Worm (Caenorhabditis elegans): ENCODE data around the gene F08F3.1.
A peak's percentile ranks its signal among the peaks of the same experiment; 100 is the strongest.

Gene F08F3.1

DNA sequence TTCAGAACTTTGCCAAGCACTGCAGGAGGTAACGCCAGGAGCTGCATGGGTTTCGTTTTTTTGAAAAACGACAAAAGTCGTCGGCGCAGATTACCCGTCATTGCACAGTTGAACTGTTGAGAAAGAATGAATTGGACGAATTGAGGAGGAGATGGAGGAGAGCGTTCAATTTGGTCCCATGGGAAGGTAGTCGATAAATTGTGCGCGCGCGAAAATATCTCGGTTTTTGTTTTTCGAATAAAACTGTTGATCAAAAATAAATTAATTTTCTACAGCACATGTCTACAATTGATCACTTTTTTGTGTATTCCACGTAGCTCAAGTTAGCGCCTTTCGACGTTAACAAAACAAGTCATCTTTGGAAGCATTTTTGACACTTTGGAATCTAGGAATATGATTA, 26.0 kb upstream of the F08F3.1 start, which contains the start of gene F08F3.6:
F08F3.6 (minus strand) TSS at position 153 of the 400 bp plus-strand sequence.
- no peak for TF ChIP-seq nhr-2 (tag; optimal IDR thresholded peaks at IDR 0.05)
- no peak for TF ChIP-seq ceh-43 (GFP tag; optimal IDR thresholded peaks at IDR 0.05)
- no peak for TF ChIP-seq ceh-83 (GFP tag; optimal IDR thresholded peaks at IDR 0.05)
- no peak for TF ChIP-seq elt-1 (tag; optimal IDR thresholded peaks at IDR 0.05; ENCODE audit: borderline replicate concordance, insufficient read depth)
- TF ChIP-seq nhr-237 (tag; optimal IDR thresholded peaks at IDR 0.05), result no peak
- no peak for TF ChIP-seq unc-62 (GFP tag; optimal IDR thresholded peaks at IDR 0.05)
- TF ChIP-seq zip-8 (tag; optimal IDR thresholded peaks at IDR 0.05), result no peak
- no peak for TF ChIP-seq mls-2 (tag; optimal IDR thresholded peaks at IDR 0.05)

DNA sequence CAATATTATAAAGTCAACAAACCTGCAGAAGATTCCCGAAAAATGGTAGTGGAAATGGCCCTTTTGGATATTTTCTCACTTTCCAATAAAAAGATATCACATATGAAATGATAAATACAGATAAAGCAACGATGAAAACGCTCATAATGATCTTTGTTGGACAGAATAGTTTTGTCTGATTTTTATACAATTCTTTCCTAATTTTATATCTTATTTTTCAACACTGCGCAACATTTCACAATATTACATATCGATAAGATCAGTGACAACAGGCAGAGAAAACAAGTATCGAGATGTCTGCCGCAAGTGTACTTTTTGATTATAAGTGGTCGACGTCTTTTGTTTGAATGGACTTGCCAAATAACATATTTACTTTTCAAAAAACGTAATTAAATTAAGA, 22.8 kb upstream of the F08F3.1 start, which contains the start of gene cyp-14A5:
cyp-14A5 (minus strand) TSS at position 163 of the 400 bp plus-strand sequence.
- TF ChIP-seq elt-1 (tag; optimal IDR thresholded peaks at IDR 0.05; ENCODE audit: borderline replicate concordance, insufficient read depth) (peak; percentile 2), lsy-2 (tag; optimal IDR thresholded peaks at IDR 0.05) (no peak)

DNA sequence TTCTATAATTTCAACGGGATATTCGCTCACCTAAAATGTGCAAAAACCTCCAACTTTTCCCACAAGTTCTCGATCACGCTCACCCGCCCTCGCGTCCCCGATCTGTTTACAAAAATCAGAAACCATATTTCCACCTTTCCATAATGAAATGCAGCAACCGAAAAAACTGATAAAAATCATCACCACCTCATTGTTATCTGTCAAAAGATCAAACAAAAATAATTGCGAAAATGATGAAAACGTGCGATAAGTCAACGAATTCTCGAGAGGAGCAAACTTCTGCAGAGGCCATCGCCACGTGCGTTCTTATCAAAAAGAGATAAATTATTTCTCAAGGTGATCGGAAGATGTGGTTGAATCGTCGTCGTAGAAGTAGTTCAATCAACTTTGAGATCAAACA, 20.9 kb upstream of the F08F3.1 start:
- TF ChIP-seq elt-3 (tag; optimal IDR thresholded peaks at IDR 0.05) (no peak), elt-1 (tag; optimal IDR thresholded peaks at IDR 0.05; ENCODE audit: borderline replicate concordance, insufficient read depth) (peak; percentile 81)

DNA sequence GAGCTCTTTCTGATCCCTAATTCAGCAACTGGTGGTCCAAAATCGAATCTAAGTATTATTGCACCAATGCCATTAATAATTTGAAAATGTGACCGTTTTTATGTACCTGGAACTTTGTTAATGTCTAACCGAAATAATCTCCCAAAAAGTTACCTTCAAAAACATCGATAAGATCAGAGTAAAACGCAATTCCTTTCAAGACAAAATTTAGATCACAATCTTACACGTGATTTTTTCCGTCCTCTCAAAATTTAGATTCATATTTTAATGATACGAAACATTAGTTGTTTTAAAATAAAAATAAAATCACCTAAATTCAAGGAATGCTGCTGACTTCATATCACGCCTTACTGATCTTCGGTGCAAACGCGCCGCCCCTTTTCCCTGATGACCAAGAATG, 19.6 kb upstream of the F08F3.1 start:
- TF ChIP-seq sem-2 (GFP tag; optimal IDR thresholded peaks at IDR 0.05) (no peak), ceh-83 (GFP tag; optimal IDR thresholded peaks at IDR 0.05) (no peak), unc-120 (tag; optimal IDR thresholded peaks at IDR 0.05; ENCODE audit: poor library complexity, severe bottlenecking) (no peak), hlh-1 (tag; optimal IDR thresholded peaks at IDR 0.05) (no peak), unc-62 (GFP tag; optimal IDR thresholded peaks at IDR 0.05) (no peak), ztf-11 (tag; optimal IDR thresholded peaks at IDR 0.05) (no peak), mep-1 (tag; optimal IDR thresholded peaks at IDR 0.05) (no peak), drap-1 (GFP tag; optimal IDR thresholded peaks at IDR 0.05) (no peak), flh-1 (GFP tag; optimal IDR thresholded peaks at IDR 0.05) (no peak), ham-2 (GFP tag; optimal IDR thresholded peaks at IDR 0.05) (no peak), lin-13 (tag; optimal IDR thresholded peaks at IDR 0.05) (no peak)

DNA sequence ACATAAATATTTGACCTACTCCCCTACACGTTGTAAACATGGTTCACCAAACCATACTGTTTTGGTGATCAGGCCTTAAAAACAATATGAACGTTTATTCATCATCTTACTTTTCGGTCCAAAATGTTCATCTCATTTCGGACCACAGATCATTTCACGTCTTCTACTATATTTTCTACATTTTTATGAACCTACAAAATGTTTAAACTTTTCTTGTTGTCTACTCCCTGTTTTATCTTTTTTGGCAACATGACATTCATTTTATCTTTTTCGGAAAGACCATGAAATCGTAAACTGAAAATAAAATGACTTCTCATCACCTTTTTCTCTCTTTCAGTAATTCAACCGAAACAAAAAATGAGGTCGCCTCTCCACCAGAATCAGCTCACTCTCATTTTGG, 18.1 kb upstream of the F08F3.1 start, which contains the start of gene rhr-1:
rhr-1 (plus strand) TSS at position 301 of the 400 bp plus-strand sequence.
- no peak for TF ChIP-seq mep-1 (tag; optimal IDR thresholded peaks at IDR 0.05)
- no peak for TF ChIP-seq lin-32 (GFP tag; optimal IDR thresholded peaks at IDR 0.05)
- TF ChIP-seq unc-62 (GFP tag; optimal IDR thresholded peaks at IDR 0.05), result no peak
- TF ChIP-seq ztf-11 (tag; optimal IDR thresholded peaks at IDR 0.05), result no peak
- TF ChIP-seq mab-5 (tag; optimal IDR thresholded peaks at IDR 0.05), result no peak
- TF ChIP-seq elt-3 (tag; optimal IDR thresholded peaks at IDR 0.05), result no peak
- TF ChIP-seq bed-3 (GFP tag; optimal IDR thresholded peaks at IDR 0.05), result no peak
- no peak for TF ChIP-seq ham-2 (GFP tag; optimal IDR thresholded peaks at IDR 0.05)

DNA sequence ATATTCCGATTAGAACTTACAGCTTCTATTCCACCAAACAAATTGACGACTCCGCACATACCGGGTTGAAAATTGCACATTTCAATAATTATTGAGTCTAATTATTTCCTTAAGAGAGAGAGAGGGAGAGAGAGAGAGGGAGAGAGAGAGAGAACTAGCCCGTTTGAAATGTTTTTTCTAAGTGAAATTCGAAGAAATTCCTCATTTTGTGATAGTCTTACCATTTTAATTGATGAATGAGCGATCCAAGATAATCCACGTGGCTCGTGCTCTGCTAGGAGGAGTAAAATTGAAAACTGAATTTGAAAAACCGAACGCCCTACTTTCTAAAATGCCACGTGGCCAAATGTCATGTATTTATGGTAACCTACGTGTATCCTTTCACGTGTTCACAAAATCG, 13.4 kb upstream of the F08F3.1 start, which contains the start of gene F08F3.8:
F08F3.8 (minus strand) TSS at position 101 of the 400 bp plus-strand sequence.
- TF ChIP-seq nhr-12 (tag; optimal IDR thresholded peaks at IDR 0.05), result no peak
- TF ChIP-seq unc-120 (tag; optimal IDR thresholded peaks at IDR 0.05; ENCODE audit: poor library complexity, severe bottlenecking), result no peak
- TF ChIP-seq ztf-11 (tag; optimal IDR thresholded peaks at IDR 0.05), result no peak
- TF ChIP-seq tbx-8 (GFP tag; optimal IDR thresholded peaks at IDR 0.05), result no peak
- TF ChIP-seq ceh-43 (GFP tag; optimal IDR thresholded peaks at IDR 0.05), result no peak
- TF ChIP-seq lsy-2 (tag; optimal IDR thresholded peaks at IDR 0.05), result no peak
- TF ChIP-seq hlh-1 (tag; optimal IDR thresholded peaks at IDR 0.05), result no peak
- TF ChIP-seq pha-4 (tag; optimal IDR thresholded peaks at IDR 0.05), result no peak
- TF ChIP-seq zip-8 (tag; optimal IDR thresholded peaks at IDR 0.05), result no peak
- TF ChIP-seq nhr-76 (tag; optimal IDR thresholded peaks at IDR 0.05), result no peak
- no peak for TF ChIP-seq nhr-2 (tag; optimal IDR thresholded peaks at IDR 0.05)
- TF ChIP-seq unc-39 (tag; optimal IDR thresholded peaks at IDR 0.05), result no peak
- TF ChIP-seq lin-32 (GFP tag; optimal IDR thresholded peaks at IDR 0.05), result no peak
- no peak for TF ChIP-seq flh-1 (GFP tag; optimal IDR thresholded peaks at IDR 0.05)
- no peak for TF ChIP-seq ceh-83 (GFP tag; optimal IDR thresholded peaks at IDR 0.05)
- TF ChIP-seq blmp-1 (tag; optimal IDR thresholded peaks at IDR 0.05), result no peak
- TF ChIP-seq mab-5 (tag; optimal IDR thresholded peaks at IDR 0.05), result no peak
- TF ChIP-seq snpc-4 (tag; optimal IDR thresholded peaks at IDR 0.05), result no peak

All from whole organism, mixed stage, embryonic.